Worm (Caenorhabditis elegans) whole organism, L4/young adult: ENCODE results near the gene C48D1.9.

ENCODE experiments used
- W03F9.2 ChIP-seq: fragments of 150-350 bp; optimal IDR thresholded peaks from 2 replicates; lab custom pipeline; 2014; ENCODE audit warnings: missing biosample characterization, missing genetic modification characterization
- dao-5 ChIP-seq: sonication (generic microtip); optimal IDR thresholded peaks from 2 replicates; lab custom pipeline; 2016; ENCODE audit warnings: missing genotype, missing genetic modification characterization, moderate library complexity, missing compliant biosample characterization
- him-1 ChIP-seq: sonication (generic microtip); optimal IDR thresholded peaks from 2 replicates; lab custom pipeline; 2016; ENCODE audit warnings: missing genotype, missing genetic modification reagents, missing genetic modification characterization, missing compliant biosample characterization

ce11 chrIV:13165181-13165580 lies 44.3 kb downstream of the C48D1.9 start, which contains the start of gene scl-14:
- no peak for TF ChIP-seq him-1
- TF ChIP-seq dao-5, result no peak
- no peak for TF ChIP-seq W03F9.2 (tag; lab: Kevin White, UChicago)
